Fruit fly (Drosophila melanogaster): ENCODE results near the gene CG12984.

Gene CG12984

dm6 chr3L:21034281-21035221, 43.1 kb downstream of the CG12984 start, which contains the start of gene siz (continued):
- TF ChIP-seq Doc2 (GFP tag; IDR thresholded peaks at IDR 0.05) (no peak), Opbp (GFP tag; IDR thresholded peaks at IDR 0.05; ENCODE audit: partially characterized antibody) (peak; percentile 46; the same call in 2 of the 3 replicates), CG31224 (GFP tag; IDR thresholded peaks at IDR 0.05) (no peak), ken (GFP tag; IDR thresholded peaks at IDR 0.05) (no peak), ttk (GFP tag; IDR thresholded peaks at IDR 0.05) (no peak), CG10209 (GFP tag; optimal IDR thresholded peaks at IDR 0.05) (no peak), prd (optimal IDR thresholded peaks at IDR 0.05) (no peak), prd (GFP tag; IDR thresholded peaks at IDR 0.05) (no peak), nom (GFP tag; optimal IDR thresholded peaks at IDR 0.05) (peak; percentile 72), Neu2 (GFP tag; optimal IDR thresholded peaks at IDR 0.05; ENCODE audit: borderline replicate concordance) (no peak), H2.0 (GFP tag; IDR thresholded peaks at IDR 0.05) (no peak), slou (GFP tag; optimal IDR thresholded peaks at IDR 0.05) (no peak), ase (GFP tag; IDR thresholded peaks at IDR 0.05) (no peak), Elba2 (GFP tag; optimal IDR thresholded peaks at IDR 0.05) (no peak), tna (GFP tag; IDR thresholded peaks at IDR 0.05; ENCODE audit: partially characterized antibody) (no peak; the same call in 1 of the 2 replicates), Awh (GFP tag; IDR thresholded peaks at IDR 0.05) (no peak), bbx (GFP tag; IDR thresholded peaks at IDR 0.05; ENCODE audit: partially characterized antibody) (peak; percentile 48; the same call in 1 of the 2 replicates), CG12769 (tag; optimal IDR thresholded peaks at IDR 0.05) (peak; percentile 54), Med (GFP tag) (peak; percentile 84), CG7357 (GFP tag; IDR thresholded peaks at IDR 0.05) (no peak), Hmx (GFP tag; optimal IDR thresholded peaks at IDR 0.05) (no peak), wor (GFP tag; IDR thresholded peaks at IDR 0.05) (no peak), CG30403 (GFP tag; optimal IDR thresholded peaks at IDR 0.05) (peak; percentile 9), CG1603 (tag; optimal IDR thresholded peaks at IDR 0.05) (peak; percentile 62), Usf (GFP tag; optimal IDR thresholded peaks at IDR 0.05) (no peak), NC2β (GFP tag; optimal IDR thresholded peaks at IDR 0.05) (no peak), vvl (GFP tag; IDR thresholded peaks at IDR 0.05) (peak; percentile 72), CG8478 (optimal IDR thresholded peaks at IDR 0.05) (no peak), BtbVII (GFP tag; optimal IDR thresholded peaks at IDR 0.05) (no peak), CG33213 (GFP tag; optimal IDR thresholded peaks at IDR 0.05) (no peak), PHDP (tag; optimal IDR thresholded peaks at IDR 0.05) (peak; percentile 6), CG13424 (tag; optimal IDR thresholded peaks at IDR 0.05) (no peak), CG3726 (GFP tag; IDR thresholded peaks at IDR 0.05) (no peak), Camta (GFP tag; optimal IDR thresholded peaks at IDR 0.05) (no peak), CG13123 (GFP tag; optimal IDR thresholded peaks at IDR 0.05) (no peak), Six4 (GFP tag; optimal IDR thresholded peaks at IDR 0.05) (no peak), pita (GFP tag; optimal IDR thresholded peaks at IDR 0.05) (no peak), Pdp1 (GFP tag; optimal IDR thresholded peaks at IDR 0.05) (peak in 1 of 2 experiments; percentile 44), cato (GFP tag; optimal IDR thresholded peaks at IDR 0.05; ENCODE audit: borderline replicate concordance) (no peak), fd102C (GFP tag; optimal IDR thresholded peaks at IDR 0.05) (no peak), CG9727 (GFP tag; optimal IDR thresholded peaks at IDR 0.05) (peak; percentile 6), unpg (GFP tag; optimal IDR thresholded peaks at IDR 0.05) (no peak), schlank (tag; optimal IDR thresholded peaks at IDR 0.05) (no peak), knrl (GFP tag; IDR thresholded peaks at IDR 0.05; ENCODE audit: partially characterized antibody) (no peak), fd3F (GFP tag; optimal IDR thresholded peaks at IDR 0.05) (no peak), CG4404 (GFP tag; IDR thresholded peaks at IDR 0.05) (no peak), scrt (GFP tag; optimal IDR thresholded peaks at IDR 0.05) (peak; percentile 63), Xrp1 (GFP tag; IDR thresholded peaks at IDR 0.05) (no peak), CG9817 (tag; optimal IDR thresholded peaks at IDR 0.05) (no peak)
